Worm (Caenorhabditis elegans): Measurements from ENCODE around the gene srh-255.

- TF ChIP-seq flt-1 (GFP tag; IDR thresholded peaks at IDR 0.05) (no peak), ztf-23 (GFP tag; IDR thresholded peaks at IDR 0.05) (no peak), T22C8.4 (GFP tag; IDR thresholded peaks at IDR 0.05) (no peak), cog-1 (tag; optimal IDR thresholded peaks at IDR 0.05) (no peak), tab-1 (GFP tag; IDR thresholded peaks at IDR 0.05) (no peak)
Observed at ce11 chrV:17104527-17104926, 39.8 kb downstream of the srh-255 start, which contains the start of gene nhr-248.

Data from whole organism, midembryonic.